Fruit fly (Drosophila melanogaster) whole organism, prepupa: ENCODE data around the gene Ythdc1.
A peak's percentile ranks its signal among the peaks of the same experiment; 100 is the strongest.

Experiments
- CG34406 ChIP-seq: fragments of 200-800 bp; sonication (Bioruptor generic); optimal IDR thresholded peaks from 3 replicates; lab custom pipeline; 2016; ENCODE audit warnings: missing biosample characterization, missing genetic modification characterization
- Sox102F ChIP-seq: fragments of 200-800 bp; sonication (Bioruptor generic); optimal IDR thresholded peaks from 2 replicates; lab custom pipeline; 2016; ENCODE audit warnings: missing biosample characterization, mild to moderate bottlenecking, missing genetic modification characterization
- Sox14 ChIP-seq: fragments of 200-800 bp; sonication (Bioruptor generic); optimal IDR thresholded peaks from 3 replicates; lab custom pipeline; 2016; ENCODE audit warnings: missing biosample characterization, missing genetic modification characterization
- salr ChIP-seq, 2 experiments: fragments of 200-800 bp; sonication (Bioruptor generic); optimal IDR thresholded peaks; 3 replicates each; lab custom pipeline; 2016 to 2018; ENCODE audit warnings: missing biosample characterization in 2 of 2, missing genetic modification characterization in 2 of 2, mild to moderate bottlenecking in 1 of 2

dm6 chr3L:3393951-3394834, 20.2 kb upstream of the Ythdc1 start:
- TF ChIP-seq CG34406 (peak; percentile 89), Sox14 (GFP tag; lab: Kevin White, UChicago) (no peak), Sox102F (no peak), salr (GFP tag; optimal IDR thresholded peaks at IDR 0.05; lab: Kevin White, UChicago) (peak; percentile 66 to 93)
